Fruit fly (Drosophila melanogaster) whole organism, embryonic: ENCODE results near the gene CG11085.

ENCODE experiments used
- C15 ChIP-seq: fragments of 200-800 bp; sonication (Bioruptor generic); IDR thresholded peaks from 3 replicates; pipeline ENCODE4 v1.3.6; 2022; ENCODE audit warnings: missing biosample characterization, missing genetic modification characterization
- CG10431 ChIP-seq: fragments of 200-800 bp; sonication (Bioruptor generic); optimal IDR thresholded peaks from 3 replicates; lab custom pipeline; 2018; ENCODE audit warnings: missing biosample characterization, mild to moderate bottlenecking, missing genetic modification characterization
- CG10959 ChIP-seq: fragments of 200-800 bp; sonication (Bioruptor generic); IDR thresholded peaks from 2 replicates; pipeline ENCODE4 v1.3.6; 2022; ENCODE audit warnings: missing biosample characterization, missing genetic modification characterization
- CG10979 ChIP-seq: fragments of 200-800 bp; sonication (Bioruptor generic); optimal IDR thresholded peaks from 2 replicates; lab custom pipeline; 2018; ENCODE audit warnings: missing biosample characterization, mild to moderate bottlenecking, missing genetic modification characterization, moderate library complexity
- CG11504 ChIP-seq: fragments of 200-800 bp; sonication (Bioruptor generic); optimal IDR thresholded peaks from 3 replicates; lab custom pipeline; 2019; ENCODE audit warnings: missing biosample characterization, mild to moderate bottlenecking, missing genetic modification characterization, moderate library complexity
- CG12299 ChIP-seq: fragments of 200-800 bp; sonication (Bioruptor generic); optimal IDR thresholded peaks from 2 replicates; lab custom pipeline; 2018; ENCODE audit warnings: missing biosample characterization, mild to moderate bottlenecking, missing genetic modification characterization
- CG13296 ChIP-seq: fragments of 200-800 bp; sonication (Bioruptor generic); optimal IDR thresholded peaks from 3 replicates; lab custom pipeline; 2018; ENCODE audit warnings: missing biosample characterization, mild to moderate bottlenecking, missing genetic modification characterization
- CG14441 ChIP-seq: fragments of 200-800 bp; sonication (Bioruptor generic); IDR thresholded peaks from 2 replicates; pipeline ENCODE4 v1.3.6; 2022; ENCODE audit warnings: missing biosample characterization, missing genetic modification characterization
- CG15269 ChIP-seq: fragments of 200-800 bp; sonication (Bioruptor generic); optimal IDR thresholded peaks from 2 replicates; lab custom pipeline; 2018; ENCODE audit warnings: missing biosample characterization, mild to moderate bottlenecking, missing genetic modification characterization, moderate library complexity
- CG1603 ChIP-seq: fragments of 200-800 bp; sonication (Bioruptor generic); optimal IDR thresholded peaks from 2 replicates; lab custom pipeline; 2019; ENCODE audit warnings: missing biosample characterization, mild to moderate bottlenecking, missing genetic modification characterization, moderate library complexity
- CG1647 ChIP-seq: fragments of 200-800 bp; sonication (Bioruptor generic); optimal IDR thresholded peaks from 3 replicates; lab custom pipeline; 2016; ENCODE audit warnings: missing biosample characterization, missing genetic modification characterization
- CG17359 ChIP-seq: fragments of 200-800 bp; sonication (Bioruptor generic); optimal IDR thresholded peaks from 3 replicates; lab custom pipeline; 2018; ENCODE audit warnings: missing biosample characterization, mild to moderate bottlenecking, missing genetic modification characterization, moderate library complexity
- CG18476 ChIP-seq: fragments of 200-800 bp; sonication (Bioruptor generic); optimal IDR thresholded peaks from 2 replicates; lab custom pipeline; 2016; ENCODE audit warnings: missing biosample characterization, mild to moderate bottlenecking, missing genetic modification characterization
- CG34422 ChIP-seq: fragments of 200-800 bp; sonication (Bioruptor generic); IDR thresholded peaks from 3 replicates; pipeline ENCODE4 v1.3.6; 2022; ENCODE audit warnings: missing biosample characterization, missing genetic modification characterization
- CG5245 ChIP-seq: fragments of 200-800 bp; sonication (Bioruptor generic); optimal IDR thresholded peaks from 3 replicates; lab custom pipeline; 2016; ENCODE audit warnings: missing biosample characterization, missing genetic modification characterization
- CG7357 ChIP-seq: fragments of 200-800 bp; sonication (Bioruptor generic); IDR thresholded peaks from 3 replicates; pipeline ENCODE4 v1.3.6; 2022; ENCODE audit warnings: missing biosample characterization, missing genetic modification characterization
- CG8089 ChIP-seq: fragments of 200-800 bp; sonication (Bioruptor generic); optimal IDR thresholded peaks from 3 replicates; lab custom pipeline; 2016; ENCODE audit warnings: missing biosample characterization, missing genetic modification characterization
- CG8388 ChIP-seq: fragments of 200-800 bp; sonication (Bioruptor generic); optimal IDR thresholded peaks from 2 replicates; lab custom pipeline; 2019; ENCODE audit warnings: missing biosample characterization, mild to moderate bottlenecking, missing genetic modification characterization, moderate library complexity
- Camta ChIP-seq: fragments of 200-800 bp; sonication (Bioruptor generic); optimal IDR thresholded peaks from 2 replicates; lab custom pipeline; 2016; ENCODE audit warnings: missing biosample characterization, missing genetic modification characterization
- CoRest ChIP-seq: fragments of 200-800 bp; sonication (Bioruptor generic); optimal IDR thresholded peaks from 3 replicates; lab custom pipeline; 2018; ENCODE audit warnings: missing biosample characterization, mild to moderate bottlenecking, missing genetic modification characterization, moderate library complexity
- D19A ChIP-seq: fragments of 200-800 bp; optimal IDR thresholded peaks from 3 replicates; lab custom pipeline; 2019; ENCODE audit warnings: missing biosample characterization, mild to moderate bottlenecking, missing genetic modification characterization, moderate library complexity
- Dad ChIP-seq: fragments of 200-800 bp; sonication (Bioruptor generic); optimal IDR thresholded peaks from 3 replicates; lab custom pipeline; 2016; ENCODE audit warnings: missing biosample characterization, missing genetic modification characterization
- Dip3 ChIP-seq: fragments of 200-800 bp; sonication (Bioruptor generic); optimal IDR thresholded peaks from 3 replicates; lab custom pipeline; 2016; ENCODE audit warnings: missing biosample characterization, missing genetic modification characterization
- Doc3 ChIP-seq: fragments of 200-800 bp; sonication (Bioruptor generic); IDR thresholded peaks from 3 replicates; pipeline ENCODE4 v1.3.6; 2022; ENCODE audit warnings: missing biosample characterization, missing genetic modification characterization; ENCODE audit not compliant: partially characterized antibody
- Hr78 ChIP-seq, 2 experiments: fragments of 200-800 bp in 1 of 2; fragments of >200 bp in 1 of 2; sonication (Bioruptor generic) in 1 of 2; optimal IDR thresholded peaks; 2 replicates each; lab custom pipeline; 2017 to 2019; ENCODE audit warnings: missing biosample characterization in 2 of 2, missing genetic modification characterization in 2 of 2, mild to moderate bottlenecking in 1 of 2, moderate library complexity in 1 of 2
- Med ChIP-seq: fragments of 200-800 bp; sonication (Bioruptor generic); peaks from one replicate; lab custom pipeline; 2016; ENCODE audit warnings: missing biosample characterization, missing genetic modification characterization, mild to moderate bottlenecking, inconsistent platforms, moderate library complexity
- Mes4 ChIP-seq: fragments of 200-800 bp; sonication (Bioruptor generic); optimal IDR thresholded peaks from 2 replicates; lab custom pipeline; 2016; ENCODE audit warnings: missing biosample characterization, missing genetic modification characterization
- Oli ChIP-seq: fragments of 200-800 bp; sonication (Bioruptor generic); optimal IDR thresholded peaks from 2 replicates; lab custom pipeline; 2018; ENCODE audit warnings: missing biosample characterization, mild to moderate bottlenecking, missing genetic modification characterization, moderate library complexity
- Scr ChIP-seq: fragments of 200-800 bp; sonication (Bioruptor generic); IDR thresholded peaks from 2 replicates; pipeline ENCODE4 v1.3.6; 2022; ENCODE audit warnings: missing biosample characterization, missing genetic modification characterization; ENCODE audit not compliant: partially characterized antibody
- Vsx1 ChIP-seq: fragments of 200-800 bp; sonication (Bioruptor generic); optimal IDR thresholded peaks from 2 replicates; lab custom pipeline; 2017; ENCODE audit warnings: missing biosample characterization, mild to moderate bottlenecking, missing genetic modification characterization, missing genetic modification reagents
- Xrp1 ChIP-seq: fragments of 200-800 bp; sonication (Bioruptor generic); IDR thresholded peaks from 2 replicates; pipeline ENCODE4 v1.3.6; 2022; ENCODE audit warnings: missing biosample characterization, missing genetic modification characterization
- ab ChIP-seq: fragments of 200-800 bp; sonication (Bioruptor generic); optimal IDR thresholded peaks from 2 replicates; lab custom pipeline; 2016; ENCODE audit warnings: missing biosample characterization, missing genetic modification characterization
- abd-A ChIP-seq: fragments of 200-800 bp; sonication (Bioruptor generic); optimal IDR thresholded peaks from 3 replicates; lab custom pipeline; 2019; ENCODE audit warnings: missing biosample characterization, mild to moderate bottlenecking, missing genetic modification characterization, moderate library complexity
- ara ChIP-seq: fragments of 200-800 bp; sonication (Bioruptor generic); IDR thresholded peaks from 2 replicates; pipeline ENCODE4 v1.3.6; 2022; ENCODE audit warnings: missing biosample characterization, missing genetic modification characterization
- cad ChIP-seq: fragments of >200 bp; optimal IDR thresholded peaks from 2 replicates; lab custom pipeline; 2017; ENCODE audit warnings: missing biosample characterization, missing genetic modification characterization
- chn ChIP-seq: fragments of 200-800 bp; sonication (Bioruptor generic); optimal IDR thresholded peaks from 2 replicates; lab custom pipeline; 2016; ENCODE audit warnings: missing biosample characterization, missing genetic modification characterization
- crp ChIP-seq, 2 experiments: fragments of 200-800 bp; sonication (Bioruptor generic); optimal IDR thresholded peaks; 2 replicates in 1 of 2; 3 replicates in 1 of 2; lab custom pipeline; 2017; ENCODE audit warnings: missing biosample characterization in 2 of 2, missing genetic modification characterization in 2 of 2, mild to moderate bottlenecking in 1 of 2, moderate library complexity in 1 of 2
- da ChIP-seq: fragments of 200-800 bp; sonication (Bioruptor generic); optimal IDR thresholded peaks from 2 replicates; lab custom pipeline; 2016; ENCODE audit warnings: missing biosample characterization, missing genetic modification characterization
- gro ChIP-seq: fragments of 200-800 bp; sonication (Bioruptor generic); optimal IDR thresholded peaks from 2 replicates; lab custom pipeline; 2016; ENCODE audit warnings: missing biosample characterization, missing genetic modification characterization
- jumu ChIP-seq: fragments of 200-800 bp; sonication (Bioruptor generic); optimal IDR thresholded peaks from 3 replicates; lab custom pipeline; 2016; ENCODE audit warnings: missing biosample characterization, missing genetic modification characterization
- lola ChIP-seq, 3 experiments: fragments of >200 bp in 2 of 3; fragments of 200-800 bp in 1 of 3; sonication (Bioruptor generic) in 1 of 3; optimal IDR thresholded peaks; 2 replicates each; lab custom pipeline; 2017 to 2019; ENCODE audit warnings: missing biosample characterization in 3 of 3, missing genetic modification characterization in 3 of 3, mild to moderate bottlenecking in 1 of 3, moderate library complexity in 1 of 3
- odd ChIP-seq: fragments of 200-800 bp; sonication (Bioruptor generic); optimal IDR thresholded peaks from 2 replicates; lab custom pipeline; 2017; ENCODE audit warnings: missing biosample characterization, mild to moderate bottlenecking, missing genetic modification characterization
- org-1 ChIP-seq: fragments of 200-800 bp; sonication (Bioruptor generic); optimal IDR thresholded peaks from 2 replicates; lab custom pipeline; 2017; ENCODE audit warnings: missing biosample characterization, missing genetic modification characterization
- phol ChIP-seq: fragments of 200-800 bp; sonication (Bioruptor generic); optimal IDR thresholded peaks from 3 replicates; lab custom pipeline; 2018; ENCODE audit warnings: missing biosample characterization, mild to moderate bottlenecking, missing genetic modification characterization, moderate library complexity
- pros ChIP-seq: fragments of 200-800 bp; sonication (Bioruptor generic); optimal IDR thresholded peaks from 3 replicates; lab custom pipeline; 2019; ENCODE audit warnings: missing biosample characterization, mild to moderate bottlenecking, missing genetic modification characterization, moderate library complexity
- sens ChIP-seq: fragments of 200-800 bp; sonication (Bioruptor generic); peaks from one replicate; lab custom pipeline; 2016; ENCODE audit warnings: missing biosample characterization, missing genetic modification characterization
- sna ChIP-seq: fragments of 200-800 bp; sonication (Bioruptor generic); IDR thresholded peaks from 2 replicates; pipeline ENCODE4 v1.3.6; 2022; ENCODE audit warnings: missing biosample characterization, missing genetic modification characterization; ENCODE audit not compliant: partially characterized antibody
- trem ChIP-seq: fragments of 200-800 bp; optimal IDR thresholded peaks from 3 replicates; lab custom pipeline; 2019; ENCODE audit warnings: missing biosample characterization, mild to moderate bottlenecking, missing genetic modification characterization, moderate library complexity
- trh ChIP-seq: fragments of 200-800 bp; sonication (Bioruptor generic); optimal IDR thresholded peaks from 2 replicates; lab custom pipeline; 2016; ENCODE audit warnings: missing biosample characterization, missing genetic modification characterization
- vvl ChIP-seq: fragments of 200-800 bp; sonication (Bioruptor generic); IDR thresholded peaks from 2 replicates; pipeline ENCODE4 v1.3.6; 2022; ENCODE audit warnings: missing biosample characterization, missing genetic modification characterization
- wek ChIP-seq: fragments of 200-800 bp; sonication (Bioruptor generic); optimal IDR thresholded peaks from 3 replicates; lab custom pipeline; 2018; ENCODE audit warnings: missing biosample characterization, mild to moderate bottlenecking, missing genetic modification characterization, moderate library complexity

CG11085 gene

dm6 chrX:12575292-12575826 is 40.8 kb upstream of the CG11085 start (continued):
- TF ChIP-seq C15 (GFP tag; lab: Robert Waterston, UW) (no peak), CoRest (tag; lab: Kevin White, UChicago) (no peak), lola (GFP tag; optimal IDR thresholded peaks at IDR 0.05; lab: Kevin White, UChicago) (no peak), Scr (GFP tag; lab: Robert Waterston, UW) (no peak), Hr78 (GFP tag; optimal IDR thresholded peaks at IDR 0.05; lab: Kevin White, UChicago) (no peak), CG15269 (tag; lab: Kevin White, UChicago) (no peak), CG10431 (GFP tag; lab: Kevin White, UChicago) (no peak), chn (GFP tag; lab: Kevin White, UChicago) (no peak), CG5245 (GFP tag; lab: Kevin White, UChicago) (no peak), Doc3 (GFP tag; lab: Robert Waterston, UW) (no peak), org-1 (GFP tag; lab: Kevin White, UChicago) (no peak), gro (GFP tag; lab: Kevin White, UChicago) (no peak), Mes4 (GFP tag; lab: Kevin White, UChicago) (no peak), Dip3 (GFP tag; lab: Kevin White, UChicago) (no peak), phol (tag; lab: Kevin White, UChicago) (peak; percentile 9), cad (GFP tag; lab: Kevin White, UChicago) (no peak), wek (GFP tag; lab: Kevin White, UChicago) (no peak), Camta (no peak), CG1647 (GFP tag; lab: Kevin White, UChicago) (no peak), ara (GFP tag; lab: Robert Waterston, UW) (no peak), abd-A (tag; lab: Kevin White, UChicago) (no peak), CG10959 (GFP tag; lab: Robert Waterston, UW) (no peak), Xrp1 (no peak), vvl (peak; percentile 66), trem (tag; lab: Kevin White, UChicago) (no peak), crp (GFP tag; optimal IDR thresholded peaks at IDR 0.05; lab: Kevin White, UChicago) (no peak), CG13296 (GFP tag; lab: Kevin White, UChicago) (no peak), Oli (tag; lab: Kevin White, UChicago) (peak; percentile 19), CG8388 (no peak), CG14441 (GFP tag; lab: Robert Waterston, UW) (0 out of 2 replicates have a peak, but pooled peaks have one; percentile 28), CG34422 (GFP tag; lab: Robert Waterston, UW) (no peak), CG11504 (tag; lab: Kevin White, UChicago) (no peak), Dad (no peak), odd (no peak), ab (GFP tag; lab: Kevin White, UChicago) (no peak), jumu (no peak), CG1603 (peak; percentile 21), da (no peak), CG18476 (GFP tag; lab: Kevin White, UChicago) (no peak), CG10979 (no peak), Vsx1 (no peak), CG7357 (GFP tag; lab: Robert Waterston, UW) (no peak), trh (GFP tag; lab: Kevin White, UChicago) (no peak), sens (GFP tag; lab: Kevin White, UChicago) (peak; percentile 28), CG17359 (tag; lab: Kevin White, UChicago) (no peak), pros (no peak), CG12299 (tag; lab: Kevin White, UChicago) (no peak), CG8089 (GFP tag; lab: Kevin White, UChicago) (no peak), sna (GFP tag; lab: Robert Waterston, UW) (no peak), D19A (tag; lab: Kevin White, UChicago) (no peak), Med (peak; percentile 76)
